Worm (Caenorhabditis elegans): ENCODE measurements around the gene C38C3.4.

DNA sequence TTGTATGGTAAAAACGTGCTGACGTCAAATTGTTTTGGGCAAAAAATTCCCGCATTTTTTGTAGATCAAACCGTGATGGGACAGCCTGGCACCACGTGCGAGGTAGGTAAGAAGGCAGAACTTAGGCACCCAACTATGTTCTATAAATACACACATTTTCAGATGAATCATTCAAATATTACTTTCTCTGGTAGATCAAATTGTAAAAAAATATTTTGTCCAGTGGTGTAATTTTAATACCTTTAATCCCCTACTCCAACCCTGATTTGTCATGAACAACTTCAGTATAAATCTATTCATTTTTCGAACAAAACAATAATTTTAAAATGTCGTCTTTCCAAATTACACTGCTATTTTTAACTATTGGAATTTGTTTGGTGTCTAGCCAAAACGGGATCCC is 12.6 kb downstream of the C38C3.4 start, which contains the start of gene spig-7:
- TF ChIP-seq hlh-26 (GFP tag; conservative IDR thresholded peaks at IDR 0.05) (no peak), ztf-22 (GFP tag; optimal IDR thresholded peaks at IDR 0.05) (no peak), egl-18 (GFP tag; IDR thresholded peaks at IDR 0.05) (no peak), B0019.2 (GFP tag; conservative IDR thresholded peaks at IDR 0.05) (no peak), ztf-28 (GFP tag; IDR thresholded peaks at IDR 0.05) (no peak), F49E8.2 (tag; optimal IDR thresholded peaks at IDR 0.05; ENCODE audit: insufficient read depth) (no peak)

Measured in whole organism, young adult.